Worm (Caenorhabditis elegans) whole organism, L2 larva: Measurements from ENCODE around the gene M01H9.5.

Source experiments
- C34F6.9 ChIP-seq: fragments of 150-350 bp; optimal IDR thresholded peaks from 2 replicates; lab custom pipeline; 2014; ENCODE audit warnings: missing biosample characterization, missing genetic modification characterization
- Y55F3AM.14 ChIP-seq: fragments of 200-800 bp; sonication (Bioruptor generic); optimal IDR thresholded peaks from 2 replicates; lab custom pipeline; 2018; ENCODE audit warnings: mild to moderate bottlenecking, missing genetic modification characterization, missing compliant biosample characterization
- ZK546.5 ChIP-seq: sonication (generic microtip); optimal IDR thresholded peaks from 2 replicates; lab custom pipeline; 2017; ENCODE audit warnings: missing biosample characterization, missing genetic modification characterization
- alr-1 ChIP-seq: fragments of 150-350 bp; optimal IDR thresholded peaks from 2 replicates; lab custom pipeline; 2014; ENCODE audit warnings: missing biosample characterization, missing genetic modification characterization
- aly-2 ChIP-seq: fragments of 150-350 bp; optimal IDR thresholded peaks from 2 replicates; lab custom pipeline; 2014; ENCODE audit warnings: missing biosample characterization, missing genetic modification characterization
- ama-1 ChIP-seq: fragments of 150-350 bp; optimal IDR thresholded peaks from 2 replicates; lab custom pipeline; 2018; ENCODE audit warnings: inconsistent platforms
- blmp-1 ChIP-seq: sonication (generic microtip); optimal IDR thresholded peaks from 2 replicates; lab custom pipeline; 2017; ENCODE audit warnings: missing genetic modification characterization, mild to moderate bottlenecking, missing compliant biosample characterization, antibody characterized with exemption, moderate library complexity; ENCODE audit not compliant: insufficient read depth
- ceh-16 ChIP-seq: fragments of 150-350 bp; optimal IDR thresholded peaks from 2 replicates; lab custom pipeline; 2014; ENCODE audit warnings: missing biosample characterization, missing genetic modification characterization
- crh-2 ChIP-seq: sonication (generic microtip); optimal IDR thresholded peaks from 2 replicates; lab custom pipeline; 2017; ENCODE audit warnings: missing biosample characterization, missing genetic modification characterization
- dmd-4 ChIP-seq: sonication (generic microtip); optimal IDR thresholded peaks from 2 replicates; lab custom pipeline; 2017; ENCODE audit warnings: missing biosample characterization, missing genetic modification characterization
- elt-3 ChIP-seq: sonication (generic microtip); optimal IDR thresholded peaks from 2 replicates; lab custom pipeline; 2017; ENCODE audit warnings: missing biosample characterization, missing genetic modification characterization
- fos-1 ChIP-seq: fragments of 150-350 bp; optimal IDR thresholded peaks from 2 replicates; lab custom pipeline; 2014; ENCODE audit warnings: missing biosample characterization, missing genetic modification characterization
- gmeb-1 ChIP-seq: fragments of 150-350 bp; optimal IDR thresholded peaks from 2 replicates; lab custom pipeline; 2014; ENCODE audit warnings: missing biosample characterization, missing genetic modification characterization
- lsy-2 ChIP-seq, 2 experiments: fragments of 150-350 bp in 1 of 2; sonication (generic microtip) in 1 of 2; optimal IDR thresholded peaks; 2 replicates each; lab custom pipeline; 2014 to 2017; ENCODE audit warnings: missing biosample characterization in 2 of 2, missing genetic modification characterization in 2 of 2
- mdl-1 ChIP-seq, 2 experiments: fragments of 150-350 bp in 1 of 2; sonication (generic microtip) in 1 of 2; optimal IDR thresholded peaks; 2 replicates each; lab custom pipeline; 2017; ENCODE audit warnings: missing biosample characterization in 2 of 2, missing genetic modification characterization in 2 of 2
- nhr-10 ChIP-seq: sonication (generic microtip); optimal IDR thresholded peaks from 2 replicates; lab custom pipeline; 2017; ENCODE audit warnings: missing biosample characterization, missing genetic modification characterization
- nhr-12 ChIP-seq: fragments of 150-350 bp; optimal IDR thresholded peaks from 2 replicates; lab custom pipeline; 2014; ENCODE audit warnings: missing biosample characterization, missing genetic modification characterization
- nhr-21 ChIP-seq: fragments of 150-350 bp; optimal IDR thresholded peaks from 2 replicates; lab custom pipeline; 2014; ENCODE audit warnings: missing biosample characterization, missing genetic modification characterization
- nhr-23 ChIP-seq: fragments of 150-350 bp; optimal IDR thresholded peaks from 2 replicates; lab custom pipeline; 2014; ENCODE audit warnings: missing biosample characterization, missing genetic modification reagents, missing genetic modification characterization
- nhr-25 ChIP-seq: fragments of 150-350 bp; sonication (generic microtip); optimal IDR thresholded peaks from 3 replicates; lab custom pipeline; 2014; ENCODE audit warnings: missing biosample characterization, missing genetic modification characterization
- nhr-6 ChIP-seq: fragments of 150-350 bp; optimal IDR thresholded peaks from 2 replicates; lab custom pipeline; 2014; ENCODE audit warnings: missing biosample characterization, missing genetic modification characterization
- nhr-77 ChIP-seq: fragments of 150-350 bp; optimal IDR thresholded peaks from 2 replicates; lab custom pipeline; 2014; ENCODE audit warnings: missing biosample characterization, missing genetic modification characterization
- peb-1 ChIP-seq: fragments of 150-350 bp; optimal IDR thresholded peaks from 2 replicates; lab custom pipeline; 2014; ENCODE audit warnings: missing biosample characterization, missing genetic modification characterization
- sem-4 ChIP-seq: fragments of 150-350 bp; optimal IDR thresholded peaks from 2 replicates; lab custom pipeline; 2014; ENCODE audit warnings: missing biosample characterization, missing genetic modification reagents, missing genetic modification characterization
- sma-3 ChIP-seq: sonication (generic microtip); optimal IDR thresholded peaks from 2 replicates; lab custom pipeline; 2016; ENCODE audit warnings: missing genetic modification reagents, missing genetic modification characterization, missing compliant biosample characterization
- sma-9 ChIP-seq, 2 experiments: fragments of 150-350 bp in 1 of 2; sonication (generic microtip) in 1 of 2; optimal IDR thresholded peaks; 2 replicates each; lab custom pipeline; 2014 to 2016; ENCODE audit warnings: missing genetic modification characterization in 2 of 2, mild to moderate bottlenecking in 1 of 2, missing biosample characterization in 1 of 2, missing compliant biosample characterization in 1 of 2, missing genetic modification reagents in 1 of 2, moderate library complexity in 1 of 2
- unc-39 ChIP-seq: fragments of 150-350 bp; optimal IDR thresholded peaks from 2 replicates; lab custom pipeline; 2014; ENCODE audit warnings: missing biosample characterization, missing genetic modification characterization
- unc-55 ChIP-seq: fragments of 150-350 bp; sonication (generic microtip); optimal IDR thresholded peaks from 3 replicates; lab custom pipeline; 2014; ENCODE audit warnings: missing biosample characterization, missing genetic modification reagents, missing genetic modification characterization
- zag-1 ChIP-seq: fragments of 150-350 bp; optimal IDR thresholded peaks from 2 replicates; lab custom pipeline; 2014; ENCODE audit warnings: missing biosample characterization, missing genetic modification characterization
- ztf-11 ChIP-seq: sonication (generic microtip); optimal IDR thresholded peaks from 2 replicates; lab custom pipeline; 2017; ENCODE audit warnings: missing biosample characterization, missing genetic modification characterization
- ztf-4 ChIP-seq: fragments of 150-350 bp; optimal IDR thresholded peaks from 2 replicates; lab custom pipeline; 2014; ENCODE audit warnings: missing biosample characterization, missing genetic modification characterization

The M01H9.5 gene

ce11 chrIV:4478612-4479011 is 13.3 kb downstream of the M01H9.5 start:
- TF ChIP-seq sma-9 (GFP tag; optimal IDR thresholded peaks at IDR 0.05; lab: Kevin White, UChicago) (peak; percentile 64), sma-9 (tag; optimal IDR thresholded peaks at IDR 0.05; lab: Kevin White, UChicago) (no peak), sem-4 (tag; lab: Kevin White, UChicago) (no peak)

- TF ChIP-seq nhr-23 (tag; lab: Kevin White, UChicago) (no peak), sem-4 (tag; lab: Kevin White, UChicago) (no peak), nhr-21 (tag; lab: Kevin White, UChicago) (no peak), unc-55 (GFP tag; lab: Kevin White, UChicago) (no peak), nhr-77 (tag; lab: Kevin White, UChicago) (no peak), elt-3 (tag; lab: Kevin White, UChicago) (no peak), ztf-11 (tag; lab: Kevin White, UChicago) (no peak), aly-2 (no peak), unc-39 (tag; lab: Kevin White, UChicago) (no peak), ama-1 (lab: Kevin White, UChicago) (no peak), Y55F3AM.14 (GFP tag; lab: Kevin White, UChicago) (no peak), fos-1 (tag; lab: Kevin White, UChicago) (no peak), alr-1 (tag; lab: Kevin White, UChicago) (no peak), ZK546.5 (no peak), lsy-2 (tag; optimal IDR thresholded peaks at IDR 0.05; lab: Kevin White, UChicago) (no peak)
Measured at ce11 chrIV:4480027-4480426, 14.7 kb downstream of the M01H9.5 start, which contains the start of gene M01H9.10. M01H9.10 (minus strand) TSS chrIV:4480127.

- TF ChIP-seq Y55F3AM.14 (GFP tag; lab: Kevin White, UChicago) (no peak), fos-1 (tag; lab: Kevin White, UChicago) (peak; percentile 59)
Measured at ce11 chrIV:4481298-4481697, 16.0 kb downstream of the M01H9.5 start.

- TF ChIP-seq sma-9 (GFP tag; optimal IDR thresholded peaks at IDR 0.05; lab: Kevin White, UChicago) = peak; percentile 49
- TF ChIP-seq sma-9 (tag; optimal IDR thresholded peaks at IDR 0.05; lab: Kevin White, UChicago) = no peak
- peak; percentile 99 for TF ChIP-seq fos-1 (tag; lab: Kevin White, UChicago)
- no peak for TF ChIP-seq unc-39 (tag; lab: Kevin White, UChicago)
Measured at ce11 chrIV:4482531-4482930, 17.2 kb downstream of the M01H9.5 start, which contains the start of gene M01H9.4. M01H9.4 (minus strand) TSS chrIV:4482909.

ce11 chrIV:4484555-4484954 is 19.3 kb downstream of the M01H9.5 start:
- TF ChIP-seq alr-1 (tag; lab: Kevin White, UChicago) (no peak), fos-1 (tag; lab: Kevin White, UChicago) (peak; percentile 19)

- TF ChIP-seq ceh-16 (tag; lab: Kevin White, UChicago) (no peak), sma-9 (GFP tag; optimal IDR thresholded peaks at IDR 0.05; lab: Kevin White, UChicago) (peak; percentile 36), sma-9 (tag; optimal IDR thresholded peaks at IDR 0.05; lab: Kevin White, UChicago) (no peak), crh-2 (tag; lab: Kevin White, UChicago) (no peak), fos-1 (tag; lab: Kevin White, UChicago) (peak; percentile 53), gmeb-1 (tag; lab: Kevin White, UChicago) (no peak)
Measured at ce11 chrIV:4486738-4487137, 21.5 kb downstream of the M01H9.5 start, which contains the start of gene trx-3. trx-3 (plus strand) TSS chrIV:4487028.

DNA sequence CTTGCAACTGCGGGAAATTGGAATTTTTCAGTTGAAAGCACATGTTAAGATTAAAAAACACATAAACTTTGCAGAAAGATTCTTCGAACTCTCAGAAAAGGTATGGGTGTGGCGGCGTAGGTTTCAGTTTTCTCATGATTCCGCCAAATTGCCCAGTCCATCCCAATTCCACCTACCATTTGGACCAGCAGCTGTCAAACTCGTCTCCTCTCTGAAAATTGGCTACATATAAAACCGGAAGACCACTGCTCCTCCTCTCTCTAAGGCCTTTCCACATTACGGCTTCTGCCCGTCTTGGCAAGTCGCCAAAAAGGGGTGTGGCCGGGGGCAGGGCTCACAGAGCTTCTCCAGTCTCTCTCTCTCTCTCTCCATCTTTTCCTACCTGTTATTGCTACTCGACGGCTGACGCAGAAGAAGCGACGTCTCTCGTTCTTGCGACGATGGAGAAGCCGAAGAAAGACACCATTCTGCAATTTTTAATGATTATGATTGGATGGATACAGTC is 24.9 kb downstream of the M01H9.5 start, which contains the start of gene ZK180.7:
Gene ZK180.7 (plus strand): TSS at position 395 of the 505 bp plus-strand sequence.
- TF ChIP-seq alr-1 (tag; lab: Kevin White, UChicago) = no peak
- TF ChIP-seq mdl-1 (tag; optimal IDR thresholded peaks at IDR 0.05; lab: Kevin White, UChicago) = no peak
- no peak for TF ChIP-seq sma-3 (GFP tag; lab: Kevin White, UChicago)
- TF ChIP-seq nhr-6 (tag; lab: Kevin White, UChicago) = no peak
- TF ChIP-seq ceh-16 (tag; lab: Kevin White, UChicago) = no peak
- no peak for TF ChIP-seq nhr-25 (tag; lab: Kevin White, UChicago)
- no peak for TF ChIP-seq unc-55 (GFP tag; lab: Kevin White, UChicago)
- TF ChIP-seq blmp-1 = no peak
- TF ChIP-seq, all 48 proteins: peak for 0

DNA sequence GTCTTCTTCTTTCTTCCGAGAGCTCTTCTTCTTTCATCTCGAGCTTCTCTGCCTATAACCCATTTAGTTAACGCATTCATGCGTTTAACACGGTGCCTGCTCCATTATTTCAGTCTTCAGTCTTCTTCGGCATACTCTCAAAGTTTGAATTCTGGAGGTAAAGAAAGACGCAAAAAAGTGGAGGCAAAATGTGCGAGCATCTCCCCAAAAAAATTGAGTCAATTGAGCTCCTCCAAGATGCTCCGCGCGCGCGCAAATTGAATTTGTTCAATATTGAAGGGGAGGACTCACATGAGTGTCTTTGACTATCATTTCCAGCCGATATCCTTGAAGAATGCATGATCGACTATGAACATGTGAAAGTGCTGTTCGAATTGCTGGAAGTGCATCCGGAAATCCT is 39.8 kb downstream of the M01H9.5 start:
- TF ChIP-seq zag-1 (tag; lab: Kevin White, UChicago) (no peak), ztf-11 (tag; lab: Kevin White, UChicago) (no peak), nhr-10 (tag; lab: Kevin White, UChicago) (no peak), nhr-23 (tag; lab: Kevin White, UChicago) (no peak), crh-2 (tag; lab: Kevin White, UChicago) (no peak), peb-1 (no peak), ztf-4 (tag; lab: Kevin White, UChicago) (no peak), fos-1 (tag; lab: Kevin White, UChicago) (no peak), sma-9 (GFP tag; optimal IDR thresholded peaks at IDR 0.05; lab: Kevin White, UChicago) (no peak), sma-9 (tag; optimal IDR thresholded peaks at IDR 0.05; lab: Kevin White, UChicago) (no peak), nhr-25 (tag; lab: Kevin White, UChicago) (no peak), elt-3 (tag; lab: Kevin White, UChicago) (no peak), Y55F3AM.14 (GFP tag; lab: Kevin White, UChicago) (no peak), dmd-4 (tag; lab: Kevin White, UChicago) (no peak), nhr-12 (tag; lab: Kevin White, UChicago) (no peak), C34F6.9 (no peak), ZK546.5 (no peak)
